Worm (Caenorhabditis elegans): ENCODE data around the gene cpl-1.

DNA sequence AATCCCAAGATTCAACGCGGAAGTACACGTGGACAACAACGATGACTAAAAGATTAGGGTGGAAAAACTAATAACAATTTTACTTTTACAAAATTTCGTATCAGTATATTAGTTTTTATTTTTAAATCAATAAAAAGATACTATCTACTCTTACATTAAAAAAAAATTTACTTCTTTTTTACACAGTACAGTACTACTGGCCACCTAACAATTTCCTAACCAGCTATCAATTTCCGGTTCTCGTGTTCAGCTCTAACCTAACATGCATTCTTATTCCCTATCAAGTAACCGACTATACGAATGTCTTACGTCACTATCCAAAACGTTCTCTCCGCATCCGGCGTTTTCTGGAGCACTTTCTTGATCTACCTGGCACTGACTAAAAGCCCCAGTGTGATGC lies 34.5 kb upstream of the cpl-1 start, which contains the start of gene srd-21:
- no peak for TF ChIP-seq unc-130 (GFP tag; optimal IDR thresholded peaks at IDR 0.05)
- TF ChIP-seq Y53G8AR.9 (GFP tag; conservative IDR thresholded peaks at IDR 0.05): no peak

All from whole organism, young adult.